Fruit fly (Drosophila melanogaster) whole organism, embryonic: Measurements from ENCODE around the gene CG11920.

Experiments used
- B-H2 ChIP-seq: fragments of 200-800 bp; sonication (Bioruptor generic); optimal IDR thresholded peaks from 2 replicates; lab custom pipeline; 2018; ENCODE audit warnings: missing biosample characterization, mild to moderate bottlenecking, missing genetic modification characterization
- CG11093 ChIP-seq: fragments of 200-800 bp; sonication (Bioruptor generic); IDR thresholded peaks from 3 replicates; pipeline ENCODE4 v1.3.6; 2022; ENCODE audit warnings: missing biosample characterization, missing genetic modification characterization
- CG12236 ChIP-seq: fragments of 200-800 bp; sonication (Bioruptor generic); optimal IDR thresholded peaks from 2 replicates; lab custom pipeline; 2016; ENCODE audit warnings: missing biosample characterization, missing genetic modification characterization
- CG12769 ChIP-seq: fragments of 200-800 bp; sonication (Bioruptor generic); optimal IDR thresholded peaks from 2 replicates; lab custom pipeline; 2019; ENCODE audit warnings: missing biosample characterization, mild to moderate bottlenecking, missing genetic modification characterization, moderate library complexity
- CG14667 ChIP-seq: fragments of 200-800 bp; sonication (Bioruptor generic); IDR thresholded peaks from 2 replicates; pipeline ENCODE4 v1.3.6; 2022; ENCODE audit warnings: missing biosample characterization, missing genetic modification characterization
- CG17186 ChIP-seq: fragments of 200-800 bp; sonication (Bioruptor generic); optimal IDR thresholded peaks from 3 replicates; lab custom pipeline; 2017; ENCODE audit warnings: missing biosample characterization, missing genetic modification reagents, missing genetic modification characterization
- CG17829 ChIP-seq: fragments of 200-800 bp; optimal IDR thresholded peaks from 2 replicates; lab custom pipeline; 2019; ENCODE audit warnings: missing biosample characterization, mild to moderate bottlenecking, missing genetic modification characterization, moderate library complexity
- CG18619 ChIP-seq: fragments of 200-800 bp; sonication (Bioruptor generic); optimal IDR thresholded peaks from 3 replicates; lab custom pipeline; 2017; ENCODE audit warnings: missing biosample characterization, mild to moderate bottlenecking, missing genetic modification characterization
- CG2129 ChIP-seq: fragments of 200-800 bp; sonication (Bioruptor generic); IDR thresholded peaks from 2 replicates; pipeline ENCODE4 v1.3.6; 2022; ENCODE audit warnings: missing biosample characterization, missing genetic modification characterization; ENCODE audit not compliant: partially characterized antibody
- CG2202 ChIP-seq: fragments of 200-800 bp; sonication (Bioruptor generic); optimal IDR thresholded peaks from 2 replicates; lab custom pipeline; 2018; ENCODE audit warnings: missing biosample characterization, mild to moderate bottlenecking, missing genetic modification characterization
- CG33557 ChIP-seq: fragments of 200-800 bp; sonication (Bioruptor generic); optimal IDR thresholded peaks from 2 replicates; lab custom pipeline; 2019; ENCODE audit warnings: missing biosample characterization, mild to moderate bottlenecking, missing genetic modification characterization, moderate library complexity
- CG42726 ChIP-seq: fragments of 200-800 bp; sonication (Bioruptor generic); IDR thresholded peaks from 2 replicates; pipeline ENCODE4 v1.3.6; 2022; ENCODE audit warnings: missing biosample characterization, missing genetic modification characterization; ENCODE audit not compliant: partially characterized antibody
- CG6683 ChIP-seq: fragments of 200-800 bp; sonication (Bioruptor generic); optimal IDR thresholded peaks from 2 replicates; lab custom pipeline; 2017; ENCODE audit warnings: missing biosample characterization, mild to moderate bottlenecking, missing genetic modification characterization, missing genetic modification reagents
- CG7271 ChIP-seq: fragments of 200-800 bp; sonication (Bioruptor generic); optimal IDR thresholded peaks from 2 replicates; lab custom pipeline; 2018; ENCODE audit warnings: missing biosample characterization, mild to moderate bottlenecking, missing genetic modification characterization, moderate library complexity
- CG7987 ChIP-seq: fragments of 200-800 bp; sonication (Bioruptor generic); optimal IDR thresholded peaks from 2 replicates; lab custom pipeline; 2018; ENCODE audit warnings: missing biosample characterization, mild to moderate bottlenecking, missing genetic modification characterization, moderate library complexity
- CG9609 ChIP-seq: fragments of 200-800 bp; sonication (Bioruptor generic); optimal IDR thresholded peaks from 3 replicates; lab custom pipeline; 2016; ENCODE audit warnings: missing biosample characterization, missing genetic modification characterization
- CG9876 ChIP-seq: fragments of 200-800 bp; sonication (Bioruptor generic); optimal IDR thresholded peaks from 2 replicates; lab custom pipeline; 2016; ENCODE audit warnings: missing biosample characterization, missing genetic modification characterization
- Dip2 ChIP-seq: fragments of 200-800 bp; sonication (Bioruptor generic); IDR thresholded peaks from 2 replicates; pipeline ENCODE4 v1.3.6; 2022; ENCODE audit warnings: missing biosample characterization, missing genetic modification characterization
- Doc3 ChIP-seq: fragments of 200-800 bp; sonication (Bioruptor generic); IDR thresholded peaks from 3 replicates; pipeline ENCODE4 v1.3.6; 2022; ENCODE audit warnings: missing biosample characterization, missing genetic modification characterization; ENCODE audit not compliant: partially characterized antibody
- Fer3 ChIP-seq: fragments of 200-800 bp; sonication (Bioruptor generic); optimal IDR thresholded peaks from 2 replicates; lab custom pipeline; 2018; ENCODE audit warnings: missing biosample characterization, mild to moderate bottlenecking, missing genetic modification characterization, moderate library complexity
- NC2α ChIP-seq: fragments of 200-800 bp; sonication (Bioruptor generic); optimal IDR thresholded peaks from 2 replicates; lab custom pipeline; 2016; ENCODE audit warnings: missing biosample characterization, missing genetic modification characterization
- Nf-YB ChIP-seq: fragments of 200-800 bp; sonication (Bioruptor generic); optimal IDR thresholded peaks from 3 replicates; lab custom pipeline; 2019; ENCODE audit warnings: missing biosample characterization, mild to moderate bottlenecking, missing genetic modification characterization, moderate library complexity
- NfI ChIP-seq: fragments of 200-800 bp; sonication (Bioruptor generic); optimal IDR thresholded peaks from 3 replicates; lab custom pipeline; 2018; ENCODE audit warnings: missing biosample characterization, mild to moderate bottlenecking, missing genetic modification characterization, moderate library complexity
- PHDP ChIP-seq: fragments of 200-800 bp; sonication (Bioruptor generic); optimal IDR thresholded peaks from 3 replicates; lab custom pipeline; 2018; ENCODE audit warnings: missing biosample characterization, mild to moderate bottlenecking, missing genetic modification characterization, moderate library complexity
- Pdp1 ChIP-seq, 2 experiments: fragments of 200-800 bp; sonication (Bioruptor generic); optimal IDR thresholded peaks; 3 replicates each; lab custom pipeline; 2016; ENCODE audit warnings: missing biosample characterization in 2 of 2, missing genetic modification characterization in 2 of 2, mild to moderate bottlenecking in 1 of 2, moderate library complexity in 1 of 2
- Side ChIP-seq: fragments of 200-800 bp; sonication (Bioruptor generic); optimal IDR thresholded peaks from 2 replicates; lab custom pipeline; 2016; ENCODE audit warnings: missing biosample characterization, missing genetic modification characterization
- Sox102F ChIP-seq: fragments of 200-800 bp; sonication (Bioruptor generic); optimal IDR thresholded peaks from 2 replicates; lab custom pipeline; 2018; ENCODE audit warnings: missing biosample characterization, mild to moderate bottlenecking, missing genetic modification characterization, moderate library complexity
- Stat92E ChIP-seq, 3 experiments: fragments of >200 bp in 2 of 3; fragments of 200-800 bp in 1 of 3; sonication (Bioruptor generic) in 1 of 3; optimal IDR thresholded peaks; 2 replicates each; lab custom pipeline; 2017 to 2019; ENCODE audit warnings: missing biosample characterization in 3 of 3, missing genetic modification characterization in 3 of 3, mild to moderate bottlenecking in 1 of 3, moderate library complexity in 1 of 3
- Vsx1 ChIP-seq: fragments of 200-800 bp; sonication (Bioruptor generic); optimal IDR thresholded peaks from 2 replicates; lab custom pipeline; 2017; ENCODE audit warnings: missing biosample characterization, mild to moderate bottlenecking, missing genetic modification characterization, missing genetic modification reagents
- ab ChIP-seq: fragments of 200-800 bp; sonication (Bioruptor generic); optimal IDR thresholded peaks from 2 replicates; lab custom pipeline; 2016; ENCODE audit warnings: missing biosample characterization, missing genetic modification characterization
- cato ChIP-seq: fragments of 200-800 bp; sonication (Bioruptor generic); optimal IDR thresholded peaks from 2 replicates; lab custom pipeline; 2016; ENCODE audit warnings: missing biosample characterization, missing genetic modification characterization, borderline replicate concordance
- chif ChIP-seq, 2 experiments: fragments of 200-800 bp; sonication (Bioruptor generic); optimal IDR thresholded peaks; 3 replicates each; lab custom pipeline; 2016; ENCODE audit warnings: missing biosample characterization in 2 of 2, missing genetic modification characterization in 2 of 2
- chinmo ChIP-seq: fragments of 200-800 bp; sonication (Bioruptor generic); IDR thresholded peaks from 4 replicates; pipeline ENCODE4 v1.3.6; 2022; ENCODE audit warnings: missing biosample characterization, missing genetic modification characterization; ENCODE audit not compliant: partially characterized antibody
- chn ChIP-seq: fragments of 200-800 bp; sonication (Bioruptor generic); optimal IDR thresholded peaks from 2 replicates; lab custom pipeline; 2016; ENCODE audit warnings: missing biosample characterization, missing genetic modification characterization
- croc ChIP-seq: fragments of 200-800 bp; sonication (Bioruptor generic); conservative IDR thresholded peaks from 3 replicates; pipeline ENCODE4 v1.3.6; 2022; ENCODE audit warnings: missing biosample characterization, missing genetic modification characterization
- gcm ChIP-seq: fragments of 200-800 bp; sonication (Bioruptor generic); optimal IDR thresholded peaks from 2 replicates; lab custom pipeline; 2019; ENCODE audit warnings: missing biosample characterization, mild to moderate bottlenecking, missing genetic modification characterization, moderate library complexity
- ham ChIP-seq: fragments of 200-800 bp; sonication (Bioruptor generic); IDR thresholded peaks from 2 replicates; pipeline ENCODE4 v1.3.6; 2022; ENCODE audit warnings: missing biosample characterization, missing genetic modification characterization
- hbn ChIP-seq: fragments of 200-800 bp; sonication (Bioruptor generic); IDR thresholded peaks from 2 replicates; pipeline ENCODE4 v1.3.6; 2022; ENCODE audit warnings: missing biosample characterization, missing genetic modification characterization; ENCODE audit not compliant: partially characterized antibody
- ind ChIP-seq: fragments of 200-800 bp; sonication (Bioruptor generic); optimal IDR thresholded peaks from 3 replicates; lab custom pipeline; 2016; ENCODE audit warnings: missing biosample characterization, missing genetic modification characterization
- inv ChIP-seq: fragments of 200-800 bp; sonication (Bioruptor generic); IDR thresholded peaks from 2 replicates; pipeline ENCODE4 v1.3.6; 2022; ENCODE audit warnings: missing biosample characterization, missing genetic modification characterization; ENCODE audit not compliant: partially characterized antibody
- lola ChIP-seq, 3 experiments: fragments of >200 bp in 2 of 3; fragments of 200-800 bp in 1 of 3; sonication (Bioruptor generic) in 1 of 3; optimal IDR thresholded peaks; 2 replicates each; lab custom pipeline; 2017 to 2019; ENCODE audit warnings: missing biosample characterization in 3 of 3, missing genetic modification characterization in 3 of 3, mild to moderate bottlenecking in 1 of 3, moderate library complexity in 1 of 3
- nmo ChIP-seq: fragments of 200-800 bp; sonication (Bioruptor generic); optimal IDR thresholded peaks from 2 replicates; lab custom pipeline; 2018; ENCODE audit warnings: missing biosample characterization, mild to moderate bottlenecking, missing genetic modification characterization, moderate library complexity
- nom ChIP-seq: fragments of 200-800 bp; sonication (Bioruptor generic); optimal IDR thresholded peaks from 2 replicates; lab custom pipeline; 2017; ENCODE audit warnings: missing biosample characterization, missing genetic modification characterization, mild to moderate bottlenecking, moderate library complexity, missing genetic modification reagents
- odd ChIP-seq: fragments of 200-800 bp; sonication (Bioruptor generic); optimal IDR thresholded peaks from 2 replicates; lab custom pipeline; 2017; ENCODE audit warnings: missing biosample characterization, mild to moderate bottlenecking, missing genetic modification characterization
- pita ChIP-seq: fragments of 200-800 bp; sonication (Bioruptor generic); optimal IDR thresholded peaks from 2 replicates; lab custom pipeline; 2017; ENCODE audit warnings: missing biosample characterization, mild to moderate bottlenecking, missing genetic modification characterization
- pzg ChIP-seq: fragments of 200-800 bp; sonication (Bioruptor generic); optimal IDR thresholded peaks from 3 replicates; lab custom pipeline; 2018; ENCODE audit warnings: missing biosample characterization, mild to moderate bottlenecking, missing genetic modification characterization, moderate library complexity
- sens-2 ChIP-seq: fragments of 200-800 bp; sonication (Bioruptor generic); IDR thresholded peaks from 2 replicates; pipeline ENCODE4 v1.3.6; 2022; ENCODE audit warnings: missing biosample characterization, missing genetic modification characterization
- tap ChIP-seq: fragments of 200-800 bp; optimal IDR thresholded peaks from 3 replicates; lab custom pipeline; 2019; ENCODE audit warnings: missing biosample characterization, mild to moderate bottlenecking, missing genetic modification characterization, moderate library complexity
- tx ChIP-seq: fragments of 200-800 bp; sonication (Bioruptor generic); optimal IDR thresholded peaks from 2 replicates; lab custom pipeline; 2016; ENCODE audit warnings: missing biosample characterization, missing genetic modification characterization

Gene CG11920

dm6 chr3R:25074558-25074964 is at the start of gene CG11920, which contains the start of gene shams (continued):
- TF ChIP-seq CG2129 (no peak), B-H2 (no peak), Fer3 (tag; lab: Kevin White, UChicago) (no peak), chinmo (GFP tag; lab: Robert Waterston, UW) (no peak), Stat92E (GFP tag; optimal IDR thresholded peaks at IDR 0.05; lab: Kevin White, UChicago) (peak in 1 of 3 experiments; percentile 9), CG11093 (GFP tag; lab: Robert Waterston, UW) (no peak), chn (no peak), CG7271 (no peak), croc (no peak), nmo (peak; percentile 51), CG42726 (GFP tag; lab: Robert Waterston, UW) (no peak), CG18619 (no peak), PHDP (tag; lab: Kevin White, UChicago) (peak; percentile 3), CG9609 (no peak), NfI (GFP tag; lab: Kevin White, UChicago) (no peak), CG17829 (tag; lab: Kevin White, UChicago) (peak; percentile 69), Side (GFP tag; lab: Kevin White, UChicago) (no peak), CG6683 (no peak), ham (no peak), CG7987 (GFP tag; lab: Kevin White, UChicago) (no peak), chif (GFP tag; optimal IDR thresholded peaks at IDR 0.05; lab: Kevin White, UChicago) (no peak), cato (GFP tag; lab: Kevin White, UChicago) (no peak), pita (GFP tag; lab: Kevin White, UChicago) (no peak), Nf-YB (GFP tag; lab: Kevin White, UChicago) (peak; percentile 24), CG9876 (no peak), Pdp1 (GFP tag; optimal IDR thresholded peaks at IDR 0.05; lab: Kevin White, UChicago) (no peak), tap (tag; lab: Kevin White, UChicago) (no peak), gcm (GFP tag; lab: Kevin White, UChicago) (no peak), odd (GFP tag; lab: Kevin White, UChicago) (no peak), ab (GFP tag; lab: Kevin White, UChicago) (no peak), pzg (GFP tag; lab: Kevin White, UChicago) (peak; percentile 47), Vsx1 (no peak), ind (GFP tag; lab: Kevin White, UChicago) (no peak), NC2α (GFP tag; lab: Kevin White, UChicago) (no peak), CG14667 (GFP tag; lab: Robert Waterston, UW) (no peak), CG17186 (GFP tag; lab: Kevin White, UChicago) (peak; percentile 14), CG12769 (tag; lab: Kevin White, UChicago) (no peak), sens-2 (GFP tag; lab: Robert Waterston, UW) (no peak), Dip2 (GFP tag; lab: Robert Waterston, UW) (no peak), CG2202 (tag; lab: Kevin White, UChicago) (no peak), Doc3 (GFP tag; lab: Robert Waterston, UW) (0 out of 3 replicates have a peak, but pooled peaks have one; percentile 36), lola (GFP tag; optimal IDR thresholded peaks at IDR 0.05; lab: Kevin White, UChicago) (peak in 1 of 3 experiments; percentile 25), inv (peak; percentile 34; the same call in 1 of the 2 replicates), tx (GFP tag; lab: Kevin White, UChicago) (no peak), CG12236 (GFP tag; lab: Kevin White, UChicago) (no peak), CG33557 (GFP tag; lab: Kevin White, UChicago) (no peak), Sox102F (GFP tag; lab: Kevin White, UChicago) (no peak), hbn (GFP tag; lab: Robert Waterston, UW) (no peak), nom (GFP tag; lab: Kevin White, UChicago) (no peak)
